Fruit fly (Drosophila melanogaster): Measurements from ENCODE around the gene nej.
A peak's percentile ranks its signal among the peaks of the same experiment; 100 is the strongest.

nej gene

DNA sequence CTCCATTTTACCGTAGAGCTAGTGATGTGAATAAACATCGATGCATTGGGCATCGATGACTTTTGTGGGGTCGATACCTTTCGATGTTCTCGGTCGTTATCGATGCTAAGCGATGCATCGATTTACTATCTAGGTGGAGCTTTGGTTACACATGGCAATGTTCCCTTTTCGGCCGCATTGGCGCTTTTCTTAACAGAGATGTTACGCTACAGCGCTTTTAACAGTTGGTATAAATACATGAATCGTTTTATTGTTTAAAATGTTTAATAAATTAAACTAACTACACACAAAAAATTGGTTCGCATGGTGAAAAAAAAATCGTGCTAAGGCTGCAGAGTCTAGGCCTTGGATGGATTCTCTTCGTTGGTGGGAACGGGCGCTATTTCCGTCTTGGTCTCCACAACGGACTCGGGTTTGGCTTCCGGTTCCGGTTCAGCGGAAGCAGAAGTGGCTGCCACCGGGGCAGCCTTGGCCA is 28.0 kb downstream of the nej start, which contains the start of gene Ptpmeg2 (continued):
- TF ChIP-seq so (GFP tag; IDR thresholded peaks at IDR 0.05) (no peak), Lpt (GFP tag; optimal IDR thresholded peaks at IDR 0.05) (no peak), CG9609 (GFP tag; optimal IDR thresholded peaks at IDR 0.05) (peak; percentile 44), shn (GFP tag; optimal IDR thresholded peaks at IDR 0.05) (peak; percentile 36), CG4328 (GFP tag; optimal IDR thresholded peaks at IDR 0.05) (no peak), CG18599 (GFP tag; optimal IDR thresholded peaks at IDR 0.05) (peak; percentile 21), unpg (GFP tag; optimal IDR thresholded peaks at IDR 0.05) (peak; percentile 56), bowl (GFP tag; IDR thresholded peaks at IDR 0.05) (0 out of 2 replicates have a peak, but pooled peaks have one; percentile 49), CG13894 (tag; optimal IDR thresholded peaks at IDR 0.05) (peak; percentile 76), ash1 (GFP tag; optimal IDR thresholded peaks at IDR 0.05) (peak; percentile 65), CG32772 (GFP tag; IDR thresholded peaks at IDR 0.05) (peak; percentile 52), CG34376 (GFP tag; optimal IDR thresholded peaks at IDR 0.05) (peak; percentile 40), CG11560 (tag; IDR thresholded peaks at IDR 0.05) (peak; percentile 52; the same call in 1 of the 3 replicates), bab2 (GFP tag; optimal IDR thresholded peaks at IDR 0.05) (peak; percentile 53), BtbVII (GFP tag; optimal IDR thresholded peaks at IDR 0.05) (no peak), kay (GFP tag; optimal IDR thresholded peaks at IDR 0.05) (peak; percentile 12), ato (GFP tag; IDR thresholded peaks at IDR 0.05; ENCODE audit: partially characterized antibody) (peak; percentile 94), dmrt99B (tag; optimal IDR thresholded peaks at IDR 0.05) (peak; percentile 60), mld (GFP tag; IDR thresholded peaks at IDR 0.05; ENCODE audit: partially characterized antibody) (peak; percentile 75; the same call in 2 of the 3 replicates), CG2875 (GFP tag; optimal IDR thresholded peaks at IDR 0.05) (peak; percentile 39), Eip74EF (GFP tag; optimal IDR thresholded peaks at IDR 0.05) (peak in 1 of 2 experiments; percentile 36), NC2α (GFP tag; optimal IDR thresholded peaks at IDR 0.05) (no peak), CG4730 (GFP tag; IDR thresholded peaks at IDR 0.05) (0 out of 2 replicates have a peak, but pooled peaks have one; percentile 4), Elba2 (GFP tag; optimal IDR thresholded peaks at IDR 0.05) (no peak), pan (optimal IDR thresholded peaks at IDR 0.05) (no peak), pan (GFP tag; optimal IDR thresholded peaks at IDR 0.05 in 1 of 2, IDR thresholded peaks at IDR 0.05 in 1 of 2) (peak in 1 of 2 experiments; percentile 54), fu2 (GFP tag; optimal IDR thresholded peaks at IDR 0.05) (peak; percentile 45), zfh1 (GFP tag; IDR thresholded peaks at IDR 0.05) (peak; percentile 74; the same call in 2 of the 3 replicates), CG15696 (tag; optimal IDR thresholded peaks at IDR 0.05) (peak; percentile 63), pfk (GFP tag; optimal IDR thresholded peaks at IDR 0.05) (no peak), CG14710 (tag; optimal IDR thresholded peaks at IDR 0.05) (peak; percentile 61), sim (GFP tag; IDR thresholded peaks at IDR 0.05) (no peak), Hsf (GFP tag; optimal IDR thresholded peaks at IDR 0.05) (peak; percentile 74), CG2120 (GFP tag; optimal IDR thresholded peaks at IDR 0.05) (peak; percentile 71), CG2202 (tag; optimal IDR thresholded peaks at IDR 0.05) (peak; percentile 16), rib (GFP tag; IDR thresholded peaks at IDR 0.05) (no peak), CG13424 (tag; optimal IDR thresholded peaks at IDR 0.05) (peak; percentile 32), insv (GFP tag; optimal IDR thresholded peaks at IDR 0.05) (peak in 1 of 2 experiments; percentile 57), CG8089 (GFP tag; optimal IDR thresholded peaks at IDR 0.05) (peak; percentile 45), CG15011 (GFP tag; optimal IDR thresholded peaks at IDR 0.05) (peak; percentile 22), onecut (GFP tag; IDR thresholded peaks at IDR 0.05) (peak; percentile 76), fru (optimal IDR thresholded peaks at IDR 0.05) (no peak), Pdp1 (GFP tag; optimal IDR thresholded peaks at IDR 0.05) (peak; percentile 71 to 72), scrt (GFP tag; optimal IDR thresholded peaks at IDR 0.05) (peak; percentile 50), CG9215 (GFP tag; IDR thresholded peaks at IDR 0.05) (no peak), CG13624 (GFP tag; optimal IDR thresholded peaks at IDR 0.05) (peak; percentile 75), CG12659 (GFP tag; optimal IDR thresholded peaks at IDR 0.05) (peak; percentile 91), ATbp (GFP tag; optimal IDR thresholded peaks at IDR 0.05) (peak; percentile 51), CG5953 (GFP tag; IDR thresholded peaks at IDR 0.05) (no peak), row (GFP tag; IDR thresholded peaks at IDR 0.05) (peak; percentile 44; the same call in 2 of the 3 replicates)

Measured in whole organism, embryonic.